Worm (Caenorhabditis elegans): ENCODE measurements around the gene dylt-2.
A peak's percentile ranks its signal among the peaks of the same experiment; 100 is the strongest.

The dylt-2 gene

ce11 chrX:8932387-8932786 lies 7.6 kb downstream of the dylt-2 start (continued):
- peak; percentile 16 for TF ChIP-seq mep-1 (tag; optimal IDR thresholded peaks at IDR 0.05)
- peak; percentile 72 for TF ChIP-seq nhr-77 (tag; optimal IDR thresholded peaks at IDR 0.05)
- TF ChIP-seq daf-16 (GFP tag; optimal IDR thresholded peaks at IDR 0.05) = no peak
- TF ChIP-seq daf-16 (tag; optimal IDR thresholded peaks at IDR 0.05) = peak; percentile 97
- peak; percentile 79 for TF ChIP-seq nhr-28 (tag; optimal IDR thresholded peaks at IDR 0.05)

- TF ChIP-seq daf-16 (GFP tag; optimal IDR thresholded peaks at IDR 0.05) (no peak), daf-16 (tag; optimal IDR thresholded peaks at IDR 0.05) (peak; percentile 67), gei-8 (GFP tag; optimal IDR thresholded peaks at IDR 0.05) (no peak), dve-1 (tag; optimal IDR thresholded peaks at IDR 0.05; ENCODE audit: insufficient read depth) (peak; percentile 19)
Measured at ce11 chrX:8931647-8932046, 8.3 kb downstream of the dylt-2 start.

DNA sequence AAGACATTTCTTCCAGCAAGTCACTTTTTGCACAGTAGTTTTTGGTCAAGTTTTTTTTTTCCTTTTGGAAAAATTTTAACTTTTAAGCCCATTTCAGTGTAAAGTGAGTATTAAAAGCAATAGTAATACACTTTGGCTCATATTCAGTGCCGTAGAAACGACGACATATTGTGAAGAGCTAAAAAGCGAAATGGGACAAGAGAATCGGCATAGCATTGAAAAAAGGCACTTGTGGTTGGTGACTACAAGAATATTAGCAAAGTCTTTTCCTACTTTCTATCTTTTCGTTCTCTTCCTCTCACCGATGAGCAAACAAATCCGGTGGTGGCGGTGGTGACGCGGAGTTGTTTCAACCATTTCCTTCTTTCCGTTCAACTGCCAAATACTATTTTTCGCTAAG lies 9.1 kb downstream of the dylt-2 start, which contains the start of gene acs-22:
Gene acs-22, plus strand, starts transcription at position 301 of the 400 bp plus-strand sequence.
- 0 out of 2 replicates have a peak, but pooled peaks have one; percentile 15 for TF ChIP-seq madf-9 (GFP tag; conservative IDR thresholded peaks at IDR 0.05)
- peak in 1 of 2 experiments; percentile 26 for TF ChIP-seq unc-62 (GFP tag; optimal IDR thresholded peaks at IDR 0.05 in 1 of 2)
- TF ChIP-seq unc-62 (tag; optimal IDR thresholded peaks at IDR 0.05) = no peak
- TF ChIP-seq nhr-10 (tag; optimal IDR thresholded peaks at IDR 0.05) = no peak
- no peak for TF ChIP-seq fos-1 (tag; optimal IDR thresholded peaks at IDR 0.05)
- TF ChIP-seq zip-2 (tag; optimal IDR thresholded peaks at IDR 0.05) = no peak
- TF ChIP-seq aha-1 (tag) = peak; percentile 84
- no peak for TF ChIP-seq jun-1 (tag; optimal IDR thresholded peaks at IDR 0.05)
- TF ChIP-seq mxl-2 (GFP tag; conservative IDR thresholded peaks at IDR 0.05) = no peak

ce11 chrX:8929688-8930087 lies 10.3 kb downstream of the dylt-2 start:
- TF ChIP-seq nhr-11 (tag; optimal IDR thresholded peaks at IDR 0.05) = no peak
- TF ChIP-seq daf-19 (GFP tag; conservative IDR thresholded peaks at IDR 0.05) = no peak

DNA sequence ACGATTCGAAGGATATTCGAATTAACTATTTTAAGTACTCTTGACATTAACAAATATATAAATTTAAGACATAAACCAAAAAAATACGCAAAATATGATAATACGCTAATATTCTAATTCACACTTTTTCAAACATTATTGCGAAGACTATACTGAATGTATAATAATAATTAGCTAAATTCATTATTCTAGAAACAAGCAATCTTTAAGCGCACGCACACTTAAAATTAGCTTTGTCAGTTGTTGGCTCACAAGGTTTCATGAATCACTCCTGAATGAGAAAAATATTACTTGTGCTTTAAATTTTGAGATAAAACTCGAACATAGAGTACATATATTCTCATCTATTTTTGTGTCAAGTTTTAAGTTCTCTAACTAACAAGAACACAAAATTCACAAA lies 13.1 kb downstream of the dylt-2 start:
- TF ChIP-seq R02D3.7 (tag; optimal IDR thresholded peaks at IDR 0.05) = no peak
- peak; percentile 52 for TF ChIP-seq aha-1 (tag)
- no peak for TF ChIP-seq Y48G9A.11 (GFP tag; IDR thresholded peaks at IDR 0.05)
- no peak for TF ChIP-seq ceh-32 (tag; optimal IDR thresholded peaks at IDR 0.05; ENCODE audit: poor library complexity)
- TF ChIP-seq nhr-76 (tag; optimal IDR thresholded peaks at IDR 0.05) = no peak
- no peak for TF ChIP-seq dve-1 (tag; optimal IDR thresholded peaks at IDR 0.05; ENCODE audit: insufficient read depth)

DNA sequence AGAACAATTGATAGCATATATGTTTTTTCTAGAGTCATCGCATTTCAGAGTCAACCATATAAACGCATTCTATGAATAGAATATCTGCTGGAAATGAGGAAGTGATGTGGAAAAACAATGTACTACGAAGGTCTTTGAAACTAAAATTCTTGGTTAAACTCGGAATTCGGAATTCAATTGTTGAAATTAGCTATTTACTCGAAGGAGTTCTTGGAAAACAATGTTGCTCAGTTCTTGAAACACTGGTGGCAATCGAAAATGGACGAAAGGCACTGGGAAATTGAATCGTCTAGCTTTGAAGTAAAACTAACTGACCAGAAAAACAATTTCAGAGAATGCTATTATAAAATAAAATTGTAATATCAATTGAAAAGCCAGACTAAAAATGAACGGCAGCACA lies 13.6 kb downstream of the dylt-2 start:
- TF ChIP-seq unc-62 (GFP tag; optimal IDR thresholded peaks at IDR 0.05 in 1 of 2) (no peak), unc-62 (tag; optimal IDR thresholded peaks at IDR 0.05) (no peak), nhr-28 (tag; optimal IDR thresholded peaks at IDR 0.05) (no peak), ceh-44 (GFP tag; IDR thresholded peaks at IDR 0.05) (no peak), nhr-42 (GFP tag; IDR thresholded peaks at IDR 0.05) (no peak), ZK546.5 (tag; optimal IDR thresholded peaks at IDR 0.05) (no peak), attf-4 (tag; optimal IDR thresholded peaks at IDR 0.05) (no peak), sdz-12 (GFP tag; optimal IDR thresholded peaks at IDR 0.05) (no peak), unc-130 (GFP tag; optimal IDR thresholded peaks at IDR 0.05) (no peak), duxl-1 (tag; optimal IDR thresholded peaks at IDR 0.05; ENCODE audit: poor library complexity) (no peak)

DNA sequence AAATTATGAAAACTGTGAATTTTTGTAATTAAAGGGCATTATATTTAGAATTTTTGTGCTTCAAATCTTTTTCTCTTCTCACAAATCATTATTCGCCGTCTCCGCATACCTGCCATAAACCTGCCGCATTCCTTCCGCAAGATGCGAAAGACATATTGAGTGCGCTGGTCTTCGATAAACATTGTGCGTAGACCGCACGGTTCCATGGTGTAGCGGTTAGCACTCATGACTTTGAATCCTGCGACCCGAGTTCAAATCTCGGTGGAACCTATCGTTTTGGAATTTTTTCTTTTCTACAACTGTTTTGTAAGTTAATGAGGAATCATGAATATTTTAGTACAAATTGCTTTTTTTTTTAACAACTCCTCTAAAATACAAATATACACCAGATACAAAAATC lies 14.5 kb downstream of the dylt-2 start:
- TF ChIP-seq hmg-1.1 (GFP tag; IDR thresholded peaks at IDR 0.05) (peak; percentile 58; the same call in 1 of the 2 replicates), nhr-48 (tag; optimal IDR thresholded peaks at IDR 0.05) (peak; percentile 24), R02D3.7 (tag; optimal IDR thresholded peaks at IDR 0.05) (no peak), zag-1 (tag; optimal IDR thresholded peaks at IDR 0.05) (no peak), ctbp-1 (GFP tag; IDR thresholded peaks at IDR 0.05) (peak; percentile 55), mxl-3 (GFP tag; optimal IDR thresholded peaks at IDR 0.05) (peak; percentile 16), nhr-102 (tag; optimal IDR thresholded peaks at IDR 0.05) (no peak), lin-13 (GFP tag; optimal IDR thresholded peaks at IDR 0.05) (no peak), unc-39 (tag; optimal IDR thresholded peaks at IDR 0.05) (no peak), madf-9 (GFP tag; conservative IDR thresholded peaks at IDR 0.05) (peak; percentile 69), pha-4 (GFP tag; IDR thresholded peaks at IDR 0.05) (no peak), pha-4 (tag; optimal IDR thresholded peaks at IDR 0.05) (no peak), nhr-41 (GFP tag; IDR thresholded peaks at IDR 0.05) (0 out of 2 replicates have a peak, but pooled peaks have one; percentile 23), zfp-3 (GFP tag; conservative IDR thresholded peaks at IDR 0.05) (0 out of 2 replicates have a peak, but pooled peaks have one; percentile 15), hif-1 (tag; optimal IDR thresholded peaks at IDR 0.05) (peak in 1 of 2 experiments; percentile 24), daf-19 (GFP tag; conservative IDR thresholded peaks at IDR 0.05) (peak; percentile 51; the same call in 1 of the 2 replicates)

All from whole organism, L4 larva.